Fruit fly (Drosophila melanogaster) whole organism, embryonic: ENCODE measurements around the gene CG13455.

Experiments
- Atf3 ChIP-seq: fragments of 200-800 bp; sonication (Bioruptor generic); optimal IDR thresholded peaks from 3 replicates; lab custom pipeline; 2016; ENCODE audit warnings: missing biosample characterization, missing genetic modification characterization
- Atf6 ChIP-seq: fragments of 200-800 bp; sonication (Bioruptor generic); IDR thresholded peaks from 2 replicates; pipeline ENCODE4 v1.3.6; 2022; ENCODE audit warnings: missing biosample characterization, missing genetic modification characterization
- Awh ChIP-seq: fragments of 200-800 bp; sonication (Bioruptor generic); IDR thresholded peaks from 2 replicates; pipeline ENCODE4, ENCODE4 v1.3.6; 2022; ENCODE audit warnings: missing biosample characterization, missing genetic modification characterization
- Bteb2 ChIP-seq: fragments of 200-800 bp; sonication (Bioruptor generic); optimal IDR thresholded peaks from 2 replicates; lab custom pipeline; 2016; ENCODE audit warnings: missing biosample characterization, missing genetic modification characterization
- CG10321 ChIP-seq: fragments of 200-800 bp; sonication (Bioruptor generic); IDR thresholded peaks from 2 replicates; pipeline ENCODE4 v1.3.6; 2022; ENCODE audit warnings: missing biosample characterization, missing genetic modification characterization
- CG10979 ChIP-seq: fragments of 200-800 bp; sonication (Bioruptor generic); optimal IDR thresholded peaks from 2 replicates; lab custom pipeline; 2018; ENCODE audit warnings: missing biosample characterization, mild to moderate bottlenecking, missing genetic modification characterization, moderate library complexity
- CG12659 ChIP-seq: fragments of 200-800 bp; sonication (Bioruptor generic); optimal IDR thresholded peaks from 3 replicates; lab custom pipeline; 2017; ENCODE audit warnings: mild to moderate bottlenecking, missing biosample characterization, missing genetic modification reagents, missing genetic modification characterization
- CG13123 ChIP-seq: fragments of 200-800 bp; sonication (Bioruptor generic); optimal IDR thresholded peaks from 2 replicates; lab custom pipeline; 2016; ENCODE audit warnings: missing biosample characterization, missing genetic modification characterization
- CG13424 ChIP-seq: fragments of 200-800 bp; sonication (Bioruptor generic); optimal IDR thresholded peaks from 2 replicates; lab custom pipeline; 2019; ENCODE audit warnings: missing biosample characterization, mild to moderate bottlenecking, missing genetic modification characterization, moderate library complexity
- CG13624 ChIP-seq: fragments of 200-800 bp; sonication (Bioruptor generic); optimal IDR thresholded peaks from 2 replicates; lab custom pipeline; 2016; ENCODE audit warnings: missing biosample characterization, missing genetic modification characterization
- CG14667 ChIP-seq: fragments of 200-800 bp; sonication (Bioruptor generic); IDR thresholded peaks from 2 replicates; pipeline ENCODE4 v1.3.6; 2022; ENCODE audit warnings: missing biosample characterization, missing genetic modification characterization
- CG14965 ChIP-seq: fragments of 200-800 bp; sonication (Bioruptor generic); optimal IDR thresholded peaks from 2 replicates; lab custom pipeline; 2016; ENCODE audit warnings: missing biosample characterization, missing genetic modification characterization, borderline replicate concordance
- CG15479 ChIP-seq: fragments of 200-800 bp; sonication (Bioruptor generic); optimal IDR thresholded peaks from 3 replicates; lab custom pipeline; 2019; ENCODE audit warnings: missing biosample characterization, mild to moderate bottlenecking, missing genetic modification characterization, moderate library complexity
- CG15601 ChIP-seq: fragments of 200-800 bp; sonication (Bioruptor generic); optimal IDR thresholded peaks from 3 replicates; lab custom pipeline; 2019; ENCODE audit warnings: missing biosample characterization, mild to moderate bottlenecking, missing genetic modification characterization, moderate library complexity
- CG17612 ChIP-seq: fragments of 200-800 bp; sonication (Bioruptor generic); IDR thresholded peaks from 2 replicates; pipeline ENCODE4 v1.3.6; 2022; ENCODE audit warnings: missing biosample characterization, missing genetic modification characterization
- CG18262 ChIP-seq: fragments of 200-800 bp; optimal IDR thresholded peaks from 3 replicates; lab custom pipeline; 2019; ENCODE audit warnings: missing biosample characterization, mild to moderate bottlenecking, missing genetic modification characterization, moderate library complexity
- CG31441 ChIP-seq: fragments of 200-800 bp; sonication (Bioruptor generic); IDR thresholded peaks from 2 replicates; pipeline ENCODE4 v1.3.6; 2022; ENCODE audit warnings: missing biosample characterization, missing genetic modification characterization
- CG32772 ChIP-seq: fragments of 200-800 bp; sonication (Bioruptor generic); IDR thresholded peaks from 2 replicates; pipeline ENCODE4 v1.3.6; 2022; ENCODE audit warnings: missing biosample characterization, missing genetic modification characterization
- CG4282 ChIP-seq: fragments of 200-800 bp; sonication (Bioruptor generic); optimal IDR thresholded peaks from 2 replicates; lab custom pipeline; 2016; ENCODE audit warnings: missing biosample characterization, missing genetic modification characterization
- CG4424 ChIP-seq: fragments of 200-800 bp; sonication (Bioruptor generic); optimal IDR thresholded peaks from 3 replicates; lab custom pipeline; 2016; ENCODE audit warnings: missing biosample characterization, missing genetic modification characterization
- CG4617 ChIP-seq: fragments of 200-800 bp; sonication (Bioruptor generic); optimal IDR thresholded peaks from 3 replicates; lab custom pipeline; 2016; ENCODE audit warnings: missing biosample characterization, missing genetic modification characterization, borderline replicate concordance
- CG7271 ChIP-seq: fragments of 200-800 bp; sonication (Bioruptor generic); optimal IDR thresholded peaks from 2 replicates; lab custom pipeline; 2018; ENCODE audit warnings: missing biosample characterization, mild to moderate bottlenecking, missing genetic modification characterization, moderate library complexity
- CG7786 ChIP-seq: fragments of 200-800 bp; sonication (Bioruptor generic); optimal IDR thresholded peaks from 2 replicates; lab custom pipeline; 2016; ENCODE audit warnings: missing biosample characterization, missing genetic modification characterization
- CG7839 ChIP-seq: fragments of 200-800 bp; sonication (Bioruptor generic); optimal IDR thresholded peaks from 3 replicates; lab custom pipeline; 2018; ENCODE audit warnings: missing biosample characterization, mild to moderate bottlenecking, missing genetic modification characterization, moderate library complexity
- CG9437 ChIP-seq: fragments of 200-800 bp; sonication (Bioruptor generic); optimal IDR thresholded peaks from 2 replicates; lab custom pipeline; 2018; ENCODE audit warnings: missing biosample characterization, mild to moderate bottlenecking, missing genetic modification characterization
- Chrac-16 ChIP-seq: fragments of 200-800 bp; sonication (Bioruptor generic); optimal IDR thresholded peaks from 3 replicates; lab custom pipeline; 2016; ENCODE audit warnings: missing biosample characterization, missing genetic modification characterization
- Doc2 ChIP-seq: fragments of 200-800 bp; sonication (Bioruptor generic); IDR thresholded peaks from 2 replicates; pipeline ENCODE4 v1.3.6; 2022; ENCODE audit warnings: missing biosample characterization, missing genetic modification characterization
- Fer3 ChIP-seq: fragments of 200-800 bp; sonication (Bioruptor generic); optimal IDR thresholded peaks from 2 replicates; lab custom pipeline; 2018; ENCODE audit warnings: missing biosample characterization, mild to moderate bottlenecking, missing genetic modification characterization, moderate library complexity
- H2.0 ChIP-seq: fragments of 200-800 bp; sonication (Bioruptor generic); IDR thresholded peaks from 2 replicates; pipeline ENCODE4 v1.3.6; 2022; ENCODE audit warnings: missing biosample characterization, missing genetic modification characterization
- HLH3B ChIP-seq: fragments of 200-800 bp; sonication (Bioruptor generic); IDR thresholded peaks from 2 replicates; pipeline ENCODE4 v1.3.6; 2022; ENCODE audit warnings: missing biosample characterization, missing genetic modification characterization
- HmgD ChIP-seq: fragments of 200-800 bp; sonication (Bioruptor generic); optimal IDR thresholded peaks from 3 replicates; lab custom pipeline; 2016; ENCODE audit warnings: missing biosample characterization, missing genetic modification characterization
- Mad ChIP-seq: fragments of 200-800 bp; sonication (Bioruptor generic); optimal IDR thresholded peaks from 2 replicates; lab custom pipeline; 2016; ENCODE audit warnings: missing biosample characterization, missing genetic modification characterization
- NC2α ChIP-seq: fragments of 200-800 bp; sonication (Bioruptor generic); optimal IDR thresholded peaks from 2 replicates; lab custom pipeline; 2016; ENCODE audit warnings: missing biosample characterization, missing genetic modification characterization
- Oli ChIP-seq: fragments of 200-800 bp; sonication (Bioruptor generic); optimal IDR thresholded peaks from 2 replicates; lab custom pipeline; 2018; ENCODE audit warnings: missing biosample characterization, mild to moderate bottlenecking, missing genetic modification characterization, moderate library complexity
- Six4 ChIP-seq: fragments of 200-800 bp; sonication (Bioruptor generic); optimal IDR thresholded peaks from 2 replicates; lab custom pipeline; 2016; ENCODE audit warnings: missing biosample characterization, missing genetic modification characterization
- Xrp1 ChIP-seq: fragments of 200-800 bp; sonication (Bioruptor generic); IDR thresholded peaks from 2 replicates; pipeline ENCODE4 v1.3.6; 2022; ENCODE audit warnings: missing biosample characterization, missing genetic modification characterization
- bbx ChIP-seq: fragments of 200-800 bp; sonication (Bioruptor generic); IDR thresholded peaks from 2 replicates; pipeline ENCODE4 v1.3.6; 2022; ENCODE audit warnings: missing biosample characterization, missing genetic modification characterization; ENCODE audit not compliant: partially characterized antibody
- bcd ChIP-seq: fragments of 200-800 bp; sonication (Bioruptor generic); optimal IDR thresholded peaks from 2 replicates; lab custom pipeline; 2017; ENCODE audit warnings: missing biosample characterization, mild to moderate bottlenecking, missing genetic modification characterization
- bigmax ChIP-seq: fragments of 200-800 bp; sonication (Bioruptor generic); optimal IDR thresholded peaks from 2 replicates; lab custom pipeline; 2018; ENCODE audit warnings: missing biosample characterization, mild to moderate bottlenecking, missing genetic modification characterization
- chn ChIP-seq: fragments of 200-800 bp; sonication (Bioruptor generic); optimal IDR thresholded peaks from 2 replicates; lab custom pipeline; 2016; ENCODE audit warnings: missing biosample characterization, missing genetic modification characterization
- crc ChIP-seq: fragments of 200-800 bp; sonication (Bioruptor generic); optimal IDR thresholded peaks from 2 replicates; lab custom pipeline; 2016; ENCODE audit warnings: missing biosample characterization, missing genetic modification characterization
- dm ChIP-seq: fragments of 200-800 bp; sonication (Bioruptor generic); optimal IDR thresholded peaks from 3 replicates; lab custom pipeline; 2016; ENCODE audit warnings: missing biosample characterization, missing genetic modification characterization
- emc ChIP-seq: fragments of 200-800 bp; sonication (Bioruptor generic); optimal IDR thresholded peaks from 2 replicates; lab custom pipeline; 2016; ENCODE audit warnings: missing biosample characterization, missing genetic modification characterization
- ewg ChIP-seq: fragments of 200-800 bp; sonication (Bioruptor generic); optimal IDR thresholded peaks from 3 replicates; lab custom pipeline; 2017; ENCODE audit warnings: mild to moderate bottlenecking, missing biosample characterization, missing genetic modification reagents, missing genetic modification characterization
- fu2 ChIP-seq: fragments of 200-800 bp; sonication (Bioruptor generic); optimal IDR thresholded peaks from 2 replicates; lab custom pipeline; 2016; ENCODE audit warnings: missing biosample characterization, missing genetic modification characterization
- gsb-n ChIP-seq: fragments of 200-800 bp; sonication (Bioruptor generic); optimal IDR thresholded peaks from 3 replicates; lab custom pipeline; 2018; ENCODE audit warnings: missing biosample characterization, mild to moderate bottlenecking, missing genetic modification characterization
- mam ChIP-seq: fragments of 200-800 bp; sonication (Bioruptor generic); optimal IDR thresholded peaks from 3 replicates; lab custom pipeline; 2016; ENCODE audit warnings: missing biosample characterization, missing genetic modification characterization
- sob ChIP-seq: fragments of 200-800 bp; sonication (Bioruptor generic); IDR thresholded peaks from 2 replicates; pipeline ENCODE4 v1.3.6; 2022; ENCODE audit warnings: missing biosample characterization, missing genetic modification characterization
- unc-4 ChIP-seq: fragments of 200-800 bp; sonication (Bioruptor generic); IDR thresholded peaks from 2 replicates; pipeline ENCODE4 v1.3.6; 2022; ENCODE audit warnings: missing biosample characterization, missing genetic modification characterization; ENCODE audit not compliant: partially characterized antibody
- usp ChIP-seq: fragments of >200 bp; optimal IDR thresholded peaks from 2 replicates; lab custom pipeline; 2017; ENCODE audit warnings: missing biosample characterization, missing genetic modification characterization

Gene CG13455

DNA sequence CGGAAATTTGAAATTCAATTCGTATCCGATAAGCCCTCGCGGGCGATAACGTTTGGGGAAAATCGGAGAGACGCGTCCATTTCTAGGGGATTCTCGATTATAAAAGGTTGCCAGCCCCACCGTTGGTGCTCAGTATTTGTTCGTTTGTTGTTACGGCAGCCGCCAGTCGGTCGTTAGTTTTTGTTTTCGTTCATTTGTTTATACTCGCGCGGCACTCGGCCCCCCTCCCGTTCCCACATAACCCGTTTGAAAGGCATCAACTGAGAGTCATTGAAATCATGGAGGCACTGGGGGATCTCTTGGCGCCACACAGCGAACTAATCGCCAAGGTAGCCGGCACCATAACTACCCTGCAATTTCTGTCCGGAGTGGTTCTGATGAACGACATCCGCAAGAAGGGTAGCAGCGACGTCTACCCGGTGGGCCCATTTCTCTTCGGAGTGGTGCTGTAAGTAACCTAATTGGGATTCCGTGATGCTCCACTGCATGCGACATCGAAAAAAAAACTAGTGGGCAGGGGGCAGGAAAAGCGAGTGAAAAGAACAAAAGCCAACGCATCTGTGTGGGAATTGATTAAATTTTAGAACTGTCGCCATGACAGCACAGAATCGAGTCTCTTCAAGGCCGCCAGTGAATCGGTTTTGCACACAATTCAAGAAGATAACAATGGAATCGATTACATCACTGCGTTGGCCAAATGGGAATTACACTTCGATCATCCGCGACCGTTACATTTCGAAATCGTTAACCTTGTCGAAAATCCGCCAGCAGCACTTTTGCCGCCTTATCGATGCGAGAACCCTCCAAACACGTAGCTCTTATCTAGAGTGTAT lies 4.7 kb downstream of the CG13455 start, which contains the start of gene CG7272 (continued):
- no peak for TF ChIP-seq CG10979
- TF ChIP-seq CG9437 (GFP tag; lab: Kevin White, UChicago): no peak
- TF ChIP-seq CG14667 (GFP tag; lab: Robert Waterston, UW): no peak
- TF ChIP-seq dm (GFP tag; lab: Kevin White, UChicago): no peak
- no peak for TF ChIP-seq CG4424
- no peak for TF ChIP-seq bcd (GFP tag; lab: Kevin White, UChicago)
- no peak for TF ChIP-seq NC2α (GFP tag; lab: Kevin White, UChicago)
- no peak for TF ChIP-seq Six4 (GFP tag; lab: Kevin White, UChicago)
- TF ChIP-seq CG18262: no peak
- no peak for TF ChIP-seq chn (GFP tag; lab: Kevin White, UChicago)
- no peak for TF ChIP-seq H2.0 (GFP tag; lab: Robert Waterston, UW)
- no peak for TF ChIP-seq CG14965 (GFP tag; lab: Kevin White, UChicago)
- TF ChIP-seq mam (GFP tag; lab: Kevin White, UChicago): peak; percentile 29
- TF ChIP-seq Oli (tag; lab: Kevin White, UChicago): no peak
- peak; percentile 32; the same call in 1 of the 2 replicates for TF ChIP-seq Xrp1 (GFP tag; lab: Robert Waterston, UW)
- TF ChIP-seq Fer3 (tag; lab: Kevin White, UChicago): no peak
- TF ChIP-seq crc (GFP tag; lab: Kevin White, UChicago): no peak
- no peak for TF ChIP-seq Chrac-16
- no peak for TF ChIP-seq CG15601 (tag; lab: Kevin White, UChicago)
- no peak for TF ChIP-seq CG4617 (GFP tag; lab: Kevin White, UChicago)
- TF ChIP-seq usp (GFP tag; lab: Kevin White, UChicago): no peak
- TF ChIP-seq Doc2 (GFP tag; lab: Robert Waterston, UW): no peak
- no peak for TF ChIP-seq CG7271 (tag; lab: Kevin White, UChicago)
- TF ChIP-seq Awh (GFP tag; lab: Robert Waterston, UW): no peak
- TF ChIP-seq CG10321 (GFP tag; lab: Robert Waterston, UW): no peak
- TF ChIP-seq CG13424 (tag; lab: Kevin White, UChicago): no peak
- peak; percentile 15; the same call in 1 of the 2 replicates for TF ChIP-seq sob (GFP tag; lab: Robert Waterston, UW)
- no peak for TF ChIP-seq CG7839
- TF ChIP-seq Atf6 (GFP tag; lab: Robert Waterston, UW): peak; percentile 20; the same call in 1 of the 2 replicates
- TF ChIP-seq fu2: no peak
- no peak for TF ChIP-seq CG13624 (GFP tag; lab: Kevin White, UChicago)
- TF ChIP-seq emc (GFP tag; lab: Kevin White, UChicago): no peak
- no peak for TF ChIP-seq Atf3 (GFP tag; lab: Kevin White, UChicago)
- TF ChIP-seq CG13123 (GFP tag; lab: Kevin White, UChicago): no peak
- no peak for TF ChIP-seq CG32772 (GFP tag; lab: Robert Waterston, UW)
- peak; percentile 27 for TF ChIP-seq bigmax (GFP tag; lab: Kevin White, UChicago)
- no peak for TF ChIP-seq Mad (GFP tag; lab: Kevin White, UChicago)
- no peak for TF ChIP-seq CG17612 (GFP tag; lab: Robert Waterston, UW)
- TF ChIP-seq gsb-n (tag; lab: Kevin White, UChicago): no peak
- peak; percentile 51 for TF ChIP-seq unc-4 (GFP tag; lab: Robert Waterston, UW)
- TF ChIP-seq HmgD (GFP tag; lab: Kevin White, UChicago): no peak
- no peak for TF ChIP-seq CG7786 (GFP tag; lab: Kevin White, UChicago)
- TF ChIP-seq CG31441 (GFP tag; lab: Robert Waterston, UW): no peak
- TF ChIP-seq bbx (GFP tag; lab: Robert Waterston, UW): peak; percentile 43; the same call in 1 of the 2 replicates
- TF ChIP-seq CG4282 (GFP tag; lab: Kevin White, UChicago): no peak
- TF ChIP-seq CG12659 (GFP tag; lab: Kevin White, UChicago): peak; percentile 38
- no peak for TF ChIP-seq CG15479 (GFP tag; lab: Kevin White, UChicago)
- TF ChIP-seq ewg: no peak
- TF ChIP-seq Bteb2: no peak
- no peak for TF ChIP-seq HLH3B (GFP tag; lab: Robert Waterston, UW)
